Fruit fly (Drosophila melanogaster) whole organism, wandering third instar larva: ENCODE data around the gene CG13062.

Experiments
- Abd-B ChIP-seq: fragments of >200 bp; optimal IDR thresholded peaks from 2 replicates; lab custom pipeline; 2017; ENCODE audit warnings: missing biosample characterization, missing genetic modification characterization
- CG9705 ChIP-seq: fragments of 200-800 bp; sonication (Bioruptor generic); optimal IDR thresholded peaks from 2 replicates; lab custom pipeline; 2018; ENCODE audit warnings: missing biosample characterization, mild to moderate bottlenecking, missing genetic modification characterization
- Dfd ChIP-seq: fragments of >200 bp; optimal IDR thresholded peaks from 2 replicates; lab custom pipeline; 2017; ENCODE audit warnings: missing biosample characterization, missing genetic modification characterization
- Dif ChIP-seq: fragments of 200-275, 200-300 bp; sonication (Bioruptor generic); optimal IDR thresholded peaks from 2 replicates; lab custom pipeline; 2018; ENCODE audit warnings: missing biosample characterization, missing genetic modification characterization; ENCODE audit not compliant: partially characterized antibody
- GATAd ChIP-seq: sonication (Bioruptor generic); optimal IDR thresholded peaks from 2 replicates; lab custom pipeline; 2016; ENCODE audit warnings: missing biosample characterization, missing genetic modification characterization
- HLH106 ChIP-seq: fragments of 200-800 bp; optimal IDR thresholded peaks from 3 replicates; lab custom pipeline; 2019; ENCODE audit warnings: missing biosample characterization, mild to moderate bottlenecking, missing genetic modification characterization, moderate library complexity
- Hnf4 ChIP-seq: fragments of 200-800 bp; sonication (Bioruptor generic); optimal IDR thresholded peaks from 2 replicates; lab custom pipeline; 2016; ENCODE audit warnings: missing biosample characterization, mild to moderate bottlenecking, missing genetic modification characterization
- Hr78 ChIP-seq: fragments of >200 bp; optimal IDR thresholded peaks from 2 replicates; lab custom pipeline; 2017; ENCODE audit warnings: missing biosample characterization, missing genetic modification characterization
- Jra ChIP-seq: sonication (Bioruptor generic); optimal IDR thresholded peaks from 2 replicates; lab custom pipeline; 2016; ENCODE audit warnings: missing biosample characterization, missing genetic modification characterization
- Mio ChIP-seq: sonication (Bioruptor generic); optimal IDR thresholded peaks from 2 replicates; lab custom pipeline; 2016; ENCODE audit warnings: missing biosample characterization, missing genetic modification characterization
- Myc ChIP-seq: fragments of >200 bp; optimal IDR thresholded peaks from 2 replicates; lab custom pipeline; 2017
- Rel ChIP-seq, 2 experiments: fragments of 200-800 bp; sonication (Bioruptor generic) in 1 of 2; optimal IDR thresholded peaks; 2 replicates in 1 of 2; 3 replicates in 1 of 2; lab custom pipeline; 2016 to 2019; ENCODE audit warnings: mild to moderate bottlenecking in 2 of 2, missing biosample characterization in 2 of 2, missing genetic modification characterization in 2 of 2, moderate library complexity in 1 of 2
- Sp1 ChIP-seq: fragments of 200-800 bp; sonication (Bioruptor generic); optimal IDR thresholded peaks from 3 replicates; lab custom pipeline; 2019; ENCODE audit warnings: missing biosample characterization, mild to moderate bottlenecking, missing genetic modification characterization, moderate library complexity
- Vsx2 ChIP-seq: fragments of 200-300, 225-300 bp; sonication (Bioruptor generic); optimal IDR thresholded peaks from 2 replicates; lab custom pipeline; 2018; ENCODE audit warnings: missing biosample characterization, missing genetic modification characterization; ENCODE audit not compliant: partially characterized antibody
- br ChIP-seq: fragments of 200-800 bp; sonication (Bioruptor generic); optimal IDR thresholded peaks from 2 replicates; lab custom pipeline; 2016; ENCODE audit warnings: missing biosample characterization, missing genetic modification characterization
- dmrt93B ChIP-seq: fragments of 200-800 bp; sonication (Bioruptor generic); optimal IDR thresholded peaks from 2 replicates; lab custom pipeline; 2018; ENCODE audit warnings: missing biosample characterization, mild to moderate bottlenecking, missing genetic modification characterization
- dsf ChIP-seq: sonication (Bioruptor generic); optimal IDR thresholded peaks from 2 replicates; lab custom pipeline; 2016; ENCODE audit warnings: missing biosample characterization, missing genetic modification characterization, borderline replicate concordance
- ey ChIP-seq: fragments of 200-800 bp; sonication (Bioruptor generic); optimal IDR thresholded peaks from 2 replicates; lab custom pipeline; 2016; ENCODE audit warnings: missing biosample characterization, missing genetic modification characterization
- h ChIP-seq: fragments of 200-800 bp; sonication (Bioruptor generic); optimal IDR thresholded peaks from 3 replicates; lab custom pipeline; 2016; ENCODE audit warnings: missing biosample characterization, mild to moderate bottlenecking, missing genetic modification characterization
- lola ChIP-seq: fragments of >200 bp; optimal IDR thresholded peaks from 2 replicates; lab custom pipeline; 2017; ENCODE audit warnings: missing biosample characterization, missing genetic modification characterization
- pan ChIP-seq: fragments of >200 bp; optimal IDR thresholded peaks from 2 replicates; lab custom pipeline; 2017
- psq ChIP-seq: fragments of 200-800 bp; sonication (Bioruptor generic); optimal IDR thresholded peaks from 3 replicates; lab custom pipeline; 2017; ENCODE audit warnings: missing biosample characterization, mild to moderate bottlenecking, missing genetic modification characterization, moderate library complexity
- rgr ChIP-seq: fragments of 200-800 bp; sonication (Bioruptor generic); optimal IDR thresholded peaks from 3 replicates; lab custom pipeline; 2016; ENCODE audit warnings: missing biosample characterization, mild to moderate bottlenecking, missing genetic modification characterization
- sv ChIP-seq: fragments of 200-800 bp; sonication (Bioruptor generic); optimal IDR thresholded peaks from 3 replicates; lab custom pipeline; 2016; ENCODE audit warnings: missing biosample characterization, missing genetic modification characterization
- tai ChIP-seq: sonication (Bioruptor generic); optimal IDR thresholded peaks from 2 replicates; lab custom pipeline; 2016; ENCODE audit warnings: missing biosample characterization, missing genetic modification characterization
- usp ChIP-seq: fragments of >200 bp; optimal IDR thresholded peaks from 2 replicates; lab custom pipeline; 2017; ENCODE audit warnings: missing biosample characterization, missing genetic modification characterization
- woc ChIP-seq: sonication (Bioruptor generic); optimal IDR thresholded peaks from 2 replicates; lab custom pipeline; 2016; ENCODE audit warnings: missing biosample characterization, mild to moderate bottlenecking, missing genetic modification characterization

Gene CG13062

dm6 chr3L:16349686-16350085, 35.6 kb downstream of the CG13062 start:
- TF ChIP-seq pan (lab: Kevin White, UChicago) (no peak), dsf (no peak), Jra (GFP tag; lab: Kevin White, UChicago) (no peak), psq (GFP tag; lab: Kevin White, UChicago) (no peak), woc (GFP tag; lab: Kevin White, UChicago) (no peak), ey (GFP tag; lab: Kevin White, UChicago) (no peak), Hr78 (GFP tag; lab: Kevin White, UChicago) (no peak), tai (no peak), dmrt93B (no peak)

DNA sequence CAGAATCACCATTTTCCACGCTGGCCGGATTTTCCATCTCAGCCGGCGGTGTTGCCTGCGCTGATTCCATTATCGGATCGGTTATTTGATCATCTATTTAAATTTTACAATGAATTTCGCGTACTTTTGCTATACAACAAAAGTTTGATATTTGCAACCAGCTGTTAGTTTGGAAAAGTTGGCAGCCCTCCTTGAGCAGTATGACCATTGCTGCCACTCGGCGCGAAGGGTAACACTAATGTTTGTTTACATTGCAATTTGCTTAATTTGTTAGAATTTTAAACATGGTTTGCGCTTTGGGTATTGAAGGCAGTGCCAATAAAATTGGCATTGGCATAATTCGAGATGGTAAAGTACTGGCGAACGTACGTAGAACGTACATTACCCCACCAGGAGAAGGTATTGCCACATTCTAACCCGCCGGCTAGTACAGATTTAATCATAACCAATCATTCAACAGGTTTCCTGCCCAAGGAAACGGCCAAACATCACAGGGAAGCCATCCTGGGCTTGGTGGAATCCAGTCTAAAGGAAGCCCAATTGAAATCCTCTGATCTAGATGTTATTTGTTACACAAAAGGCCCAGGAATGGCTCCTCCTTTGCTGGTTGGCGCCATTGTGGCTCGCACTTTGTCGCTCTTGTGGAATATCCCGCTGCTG, 37.8 kb downstream of the CG13062 start, which contains the start of the genes Golgin104 and Tcs3:
Gene Golgin104 (minus strand): TSS at position 182 of the 660 bp plus-strand sequence.
Gene Tcs3 (plus strand): TSS at position 222 of the 660 bp plus-strand sequence.
- TF ChIP-seq Myc (lab: Kevin White, UChicago) = no peak
- TF ChIP-seq Rel (GFP tag; optimal IDR thresholded peaks at IDR 0.05; lab: Kevin White, UChicago) = no peak
- TF ChIP-seq Rel (tag; optimal IDR thresholded peaks at IDR 0.05; lab: Kevin White, UChicago) = peak; percentile 60

DNA sequence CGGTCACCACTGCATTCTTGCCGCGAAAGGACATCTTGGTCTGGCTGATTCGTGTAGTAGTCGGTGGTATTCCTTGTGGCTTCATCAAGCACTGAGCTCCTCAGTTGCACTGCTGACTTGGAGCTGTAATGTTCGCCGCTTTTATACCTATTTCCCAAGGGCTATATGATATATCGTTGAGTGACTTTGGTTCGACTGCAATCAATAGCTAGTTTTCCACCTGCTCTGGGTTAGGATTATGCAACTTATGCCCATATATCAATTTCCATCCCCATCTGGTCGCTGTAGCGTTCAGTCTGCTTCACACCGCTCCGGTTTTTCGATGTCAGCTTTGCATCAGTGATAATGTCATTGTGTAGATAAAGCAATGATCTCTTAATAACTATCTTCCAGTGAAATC, 40.1 kb downstream of the CG13062 start, which contains the start of gene Pdh:
Gene Pdh (minus strand): TSS at position 101 of the 400 bp plus-strand sequence.
- TF ChIP-seq Jra (GFP tag; lab: Kevin White, UChicago) (no peak), rgr (GFP tag; lab: Kevin White, UChicago) (no peak), Dif (GFP tag; lab: Kevin White, UChicago) (no peak), Vsx2 (GFP tag; lab: Kevin White, UChicago) (no peak), CG9705 (no peak), lola (GFP tag; lab: Kevin White, UChicago) (no peak), Abd-B (GFP tag; lab: Kevin White, UChicago) (no peak)

- TF ChIP-seq GATAd (GFP tag; lab: Kevin White, UChicago) (no peak), Dif (GFP tag; lab: Kevin White, UChicago) (peak; percentile 27), Vsx2 (GFP tag; lab: Kevin White, UChicago) (peak; percentile 84)
- TF ChIP-seq, all 38 proteins: peak for 2
These were observed 42.2 kb downstream of the CG13062 start for dm6 chr3L:16356171-16356765.

DNA sequence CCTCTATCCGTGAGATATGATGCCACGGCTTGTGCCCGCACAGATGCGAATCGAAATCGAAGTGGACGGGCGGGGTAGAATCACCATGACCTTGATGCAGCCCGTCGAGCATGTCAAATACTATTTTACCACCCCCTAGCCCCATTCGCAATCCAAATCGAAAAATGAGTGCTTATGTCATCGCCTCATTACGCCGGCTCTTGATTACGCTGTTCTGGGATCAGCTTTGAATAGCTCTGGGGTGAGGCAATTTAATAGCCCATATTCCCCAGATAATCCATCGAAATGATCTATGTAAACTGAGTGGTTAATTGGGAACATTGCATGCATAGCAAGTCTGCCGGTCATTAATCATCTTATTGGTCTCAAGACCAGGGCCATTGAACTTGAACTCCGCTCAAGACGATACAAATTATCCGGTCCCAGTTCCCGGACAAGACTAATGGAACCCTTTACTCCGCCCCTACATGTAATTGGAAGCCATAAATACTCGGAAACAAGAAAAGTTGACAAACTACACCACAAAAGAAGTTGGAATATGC, 43.2 kb downstream of the CG13062 start:
- TF ChIP-seq lola (GFP tag; lab: Kevin White, UChicago) = no peak
- no peak for TF ChIP-seq Vsx2 (GFP tag; lab: Kevin White, UChicago)
- TF ChIP-seq Dfd (GFP tag; lab: Kevin White, UChicago) = no peak
- no peak for TF ChIP-seq GATAd (GFP tag; lab: Kevin White, UChicago)
- TF ChIP-seq dsf = no peak
- no peak for TF ChIP-seq br (GFP tag; lab: Kevin White, UChicago)
- no peak for TF ChIP-seq Mio (GFP tag; lab: Kevin White, UChicago)
- TF ChIP-seq Sp1 (GFP tag; lab: Kevin White, UChicago) = no peak
- no peak for TF ChIP-seq Abd-B (GFP tag; lab: Kevin White, UChicago)
- no peak for TF ChIP-seq rgr (GFP tag; lab: Kevin White, UChicago)
- TF ChIP-seq, all 38 proteins: peak for 0

DNA sequence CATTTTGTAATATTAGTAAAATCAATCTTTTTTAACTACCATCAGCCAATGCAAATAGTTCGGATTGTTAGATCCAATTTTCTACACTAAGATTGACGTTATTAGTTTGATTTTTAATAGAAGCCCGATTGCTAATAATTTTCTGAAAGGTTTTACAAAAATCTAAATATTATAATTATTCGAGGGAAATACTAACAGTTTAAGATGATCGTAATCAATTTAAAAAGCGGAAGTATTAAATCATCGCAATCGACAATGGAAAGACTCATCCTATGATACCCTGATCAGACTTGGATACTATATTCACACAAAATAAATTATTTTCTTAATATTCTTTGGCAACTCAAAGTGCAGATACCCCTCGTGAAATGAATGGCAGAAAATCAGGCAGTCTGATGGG, 43.8 kb downstream of the CG13062 start:
- TF ChIP-seq usp (GFP tag; lab: Kevin White, UChicago) (no peak), Hr78 (GFP tag; lab: Kevin White, UChicago) (no peak), Sp1 (GFP tag; lab: Kevin White, UChicago) (no peak), Mio (GFP tag; lab: Kevin White, UChicago) (no peak), h (GFP tag; lab: Kevin White, UChicago) (no peak), HLH106 (tag; lab: Kevin White, UChicago) (no peak), Myc (lab: Kevin White, UChicago) (no peak), tai (no peak), rgr (GFP tag; lab: Kevin White, UChicago) (no peak), Rel (GFP tag; optimal IDR thresholded peaks at IDR 0.05; lab: Kevin White, UChicago) (no peak), Rel (tag; optimal IDR thresholded peaks at IDR 0.05; lab: Kevin White, UChicago) (no peak), dmrt93B (no peak), Hnf4 (GFP tag; lab: Kevin White, UChicago) (no peak), psq (GFP tag; lab: Kevin White, UChicago) (no peak), lola (GFP tag; lab: Kevin White, UChicago) (no peak), sv (GFP tag; lab: Kevin White, UChicago) (no peak), Dfd (GFP tag; lab: Kevin White, UChicago) (no peak), CG9705 (no peak), Abd-B (GFP tag; lab: Kevin White, UChicago) (no peak), Dif (GFP tag; lab: Kevin White, UChicago) (no peak)
- TF ChIP-seq, all 38 proteins: peak for 0
